Worm (Caenorhabditis elegans) whole organism, L3 larva: ENCODE data around the gene hlh-28.

Experiments used
- R02D3.7 ChIP-seq: fragments of 150-350 bp; optimal IDR thresholded peaks from 2 replicates; lab custom pipeline; 2014; ENCODE audit warnings: missing biosample characterization, missing genetic modification characterization
- ZK546.5 ChIP-seq: sonication (generic microtip); optimal IDR thresholded peaks from 2 replicates; lab custom pipeline; 2017; ENCODE audit warnings: missing biosample characterization, missing genetic modification characterization
- aly-2 ChIP-seq: fragments of 150-350 bp; optimal IDR thresholded peaks from 2 replicates; lab custom pipeline; 2014; ENCODE audit warnings: missing biosample characterization, missing genetic modification characterization
- ama-1 ChIP-seq: fragments of 150-350 bp; optimal IDR thresholded peaks from 2 replicates; lab custom pipeline; 2018
- ceh-16 ChIP-seq: sonication (generic microtip); optimal IDR thresholded peaks from 2 replicates; lab custom pipeline; 2017; ENCODE audit warnings: missing biosample characterization, missing genetic modification characterization
- ceh-28 ChIP-seq: fragments of 150-350 bp; optimal IDR thresholded peaks from 2 replicates; lab custom pipeline; 2014; ENCODE audit warnings: missing biosample characterization, missing genetic modification reagents, missing genetic modification characterization
- ceh-82 ChIP-seq: fragments of 150-350 bp; optimal IDR thresholded peaks from 2 replicates; lab custom pipeline; 2014; ENCODE audit warnings: missing biosample characterization, missing genetic modification characterization
- ceh-9 ChIP-seq: sonication (generic microtip); optimal IDR thresholded peaks from 2 replicates; lab custom pipeline; 2018; ENCODE audit warnings: missing biosample characterization, missing genetic modification characterization
- daf-12 ChIP-seq: fragments of 150-350 bp; optimal IDR thresholded peaks from 2 replicates; lab custom pipeline; 2014; ENCODE audit warnings: missing biosample characterization, missing genetic modification reagents, missing genetic modification characterization
- egl-27 ChIP-seq: sonication (generic microtip); optimal IDR thresholded peaks from 4 replicates; lab custom pipeline; 2017; ENCODE audit warnings: missing biosample characterization, missing genetic modification reagents, missing genetic modification characterization
- elt-1 ChIP-seq: fragments of 150-350 bp; optimal IDR thresholded peaks from 2 replicates; lab custom pipeline; 2014; ENCODE audit warnings: missing biosample characterization, missing genetic modification characterization
- elt-2 ChIP-seq: sonication (generic microtip); optimal IDR thresholded peaks from 2 replicates; lab custom pipeline; 2016; ENCODE audit warnings: missing genetic modification reagents, mild to moderate bottlenecking, missing genetic modification characterization, missing compliant biosample characterization
- elt-3 ChIP-seq, 3 experiments: fragments of 150-350 bp in 1 of 3; sonication (generic microtip) in 2 of 3; optimal IDR thresholded peaks; 2 replicates in 2 of 3; 4 replicates in 1 of 3; lab custom pipeline; 2014 to 2017; ENCODE audit warnings: missing biosample characterization in 3 of 3, missing genetic modification characterization in 3 of 3
- eor-1 ChIP-seq, 2 experiments: fragments of 150-350 bp; optimal IDR thresholded peaks; 2 replicates each; lab custom pipeline; 2014 to 2018; ENCODE audit warnings: missing biosample characterization in 2 of 2, missing genetic modification characterization in 2 of 2
- fkh-10 ChIP-seq: sonication (generic microtip); optimal IDR thresholded peaks from 2 replicates; lab custom pipeline; 2017; ENCODE audit warnings: missing biosample characterization, missing genetic modification reagents, missing genetic modification characterization
- fkh-2 ChIP-seq: fragments of 150-350 bp; optimal IDR thresholded peaks from 2 replicates; lab custom pipeline; 2014; ENCODE audit warnings: missing biosample characterization, missing genetic modification reagents, missing genetic modification characterization
- fos-1 ChIP-seq: fragments of 150-350 bp; optimal IDR thresholded peaks from 2 replicates; lab custom pipeline; 2014; ENCODE audit warnings: missing biosample characterization, missing genetic modification characterization
- hmg-11 ChIP-seq: sonication (generic microtip); optimal IDR thresholded peaks from 2 replicates; lab custom pipeline; 2016; ENCODE audit warnings: missing genetic modification characterization, missing compliant biosample characterization
- jun-1 ChIP-seq: fragments of 150-350 bp; optimal IDR thresholded peaks from 2 replicates; lab custom pipeline; 2014; ENCODE audit warnings: missing biosample characterization, missing genetic modification reagents, missing genetic modification characterization
- lin-15B ChIP-seq: fragments of 150-350 bp; optimal IDR thresholded peaks from 2 replicates; lab custom pipeline; 2014; ENCODE audit warnings: missing biosample characterization, missing genetic modification characterization
- lin-39 ChIP-seq: fragments of 150-350 bp; optimal IDR thresholded peaks from 2 replicates; lab custom pipeline; 2018; ENCODE audit warnings: missing biosample characterization, missing genetic modification reagents, missing genetic modification characterization
- mdl-1 ChIP-seq: fragments of 150-350 bp; optimal IDR thresholded peaks from 2 replicates; lab custom pipeline; 2014; ENCODE audit warnings: missing biosample characterization, missing genetic modification characterization
- mml-1 ChIP-seq: fragments of 150-350 bp; sonication (generic microtip); optimal IDR thresholded peaks from 3 replicates; lab custom pipeline; 2014; ENCODE audit warnings: missing biosample characterization, missing genetic modification characterization
- nhr-11 ChIP-seq: fragments of 150-350 bp; optimal IDR thresholded peaks from 2 replicates; lab custom pipeline; 2014; ENCODE audit warnings: missing biosample characterization, missing genetic modification characterization
- nhr-12 ChIP-seq: fragments of 150-350 bp; optimal IDR thresholded peaks from 2 replicates; lab custom pipeline; 2014; ENCODE audit warnings: missing biosample characterization, missing genetic modification characterization
- nhr-23 ChIP-seq: fragments of 150-350 bp; optimal IDR thresholded peaks from 2 replicates; lab custom pipeline; 2014; ENCODE audit warnings: missing biosample characterization, missing genetic modification reagents, missing genetic modification characterization
- nhr-25 ChIP-seq: sonication (generic microtip); optimal IDR thresholded peaks from 2 replicates; lab custom pipeline; 2017; ENCODE audit warnings: missing biosample characterization, missing genetic modification characterization
- nhr-28 ChIP-seq: fragments of 150-350 bp; optimal IDR thresholded peaks from 2 replicates; lab custom pipeline; 2014; ENCODE audit warnings: missing biosample characterization, missing genetic modification characterization
- nhr-43 ChIP-seq: sonication (generic microtip); optimal IDR thresholded peaks from 2 replicates; lab custom pipeline; 2016; ENCODE audit warnings: mild to moderate bottlenecking, missing genetic modification characterization, missing compliant biosample characterization; ENCODE audit not compliant: poor library complexity, severe bottlenecking
- nhr-67 ChIP-seq: fragments of 150-350 bp; optimal IDR thresholded peaks from 2 replicates; lab custom pipeline; 2014; ENCODE audit warnings: missing biosample characterization, missing genetic modification characterization
- nhr-76 ChIP-seq: fragments of 150-350 bp; sonication (generic microtip); optimal IDR thresholded peaks from 5 replicates; lab custom pipeline; 2014; ENCODE audit warnings: missing biosample characterization, missing genetic modification characterization
- pha-4 ChIP-seq: fragments of 150-350 bp; optimal IDR thresholded peaks from 2 replicates; lab custom pipeline; 2014; ENCODE audit warnings: missing biosample characterization, missing genetic modification reagents, missing genetic modification characterization
- pqm-1 ChIP-seq: fragments of 150-350 bp; optimal IDR thresholded peaks from 2 replicates; lab custom pipeline; 2017; ENCODE audit warnings: missing biosample characterization, missing genetic modification characterization, inconsistent platforms
- sea-2 ChIP-seq: fragments of 150-350 bp; sonication (generic microtip); optimal IDR thresholded peaks from 4 replicates; lab custom pipeline; 2014; ENCODE audit warnings: missing biosample characterization, missing genetic modification reagents, missing genetic modification characterization
- skn-1 ChIP-seq: fragments of 150-350 bp; optimal IDR thresholded peaks from 2 replicates; lab custom pipeline; 2014; ENCODE audit warnings: missing biosample characterization, missing genetic modification characterization
- snpc-4 ChIP-seq: fragments of 150-350 bp; optimal IDR thresholded peaks from 2 replicates; lab custom pipeline; 2014; ENCODE audit warnings: missing biosample characterization, missing genetic modification characterization
- tbx-2 ChIP-seq: sonication (generic microtip); optimal IDR thresholded peaks from 2 replicates; lab custom pipeline; 2016; ENCODE audit warnings: mild to moderate bottlenecking, missing genetic modification characterization, missing compliant biosample characterization
- unc-39 ChIP-seq: sonication (generic microtip); optimal IDR thresholded peaks from 4 replicates; lab custom pipeline; 2017; ENCODE audit warnings: missing biosample characterization, missing genetic modification characterization
- unc-62 ChIP-seq: fragments of 150-350 bp; sonication (generic microtip); optimal IDR thresholded peaks from 4 replicates; lab custom pipeline; 2014; ENCODE audit warnings: missing biosample characterization, missing genetic modification reagents, missing genetic modification characterization
- zag-1 ChIP-seq: fragments of 150-350 bp; optimal IDR thresholded peaks from 2 replicates; lab custom pipeline; 2014; ENCODE audit warnings: missing biosample characterization, missing genetic modification characterization
- ztf-11 ChIP-seq: fragments of 150-350 bp; optimal IDR thresholded peaks from 2 replicates; lab custom pipeline; 2014; ENCODE audit warnings: missing biosample characterization, missing genetic modification characterization
- ztf-4 ChIP-seq: fragments of 150-350 bp; optimal IDR thresholded peaks from 2 replicates; lab custom pipeline; 2014; ENCODE audit warnings: missing biosample characterization, missing genetic modification characterization

Gene hlh-28

DNA sequence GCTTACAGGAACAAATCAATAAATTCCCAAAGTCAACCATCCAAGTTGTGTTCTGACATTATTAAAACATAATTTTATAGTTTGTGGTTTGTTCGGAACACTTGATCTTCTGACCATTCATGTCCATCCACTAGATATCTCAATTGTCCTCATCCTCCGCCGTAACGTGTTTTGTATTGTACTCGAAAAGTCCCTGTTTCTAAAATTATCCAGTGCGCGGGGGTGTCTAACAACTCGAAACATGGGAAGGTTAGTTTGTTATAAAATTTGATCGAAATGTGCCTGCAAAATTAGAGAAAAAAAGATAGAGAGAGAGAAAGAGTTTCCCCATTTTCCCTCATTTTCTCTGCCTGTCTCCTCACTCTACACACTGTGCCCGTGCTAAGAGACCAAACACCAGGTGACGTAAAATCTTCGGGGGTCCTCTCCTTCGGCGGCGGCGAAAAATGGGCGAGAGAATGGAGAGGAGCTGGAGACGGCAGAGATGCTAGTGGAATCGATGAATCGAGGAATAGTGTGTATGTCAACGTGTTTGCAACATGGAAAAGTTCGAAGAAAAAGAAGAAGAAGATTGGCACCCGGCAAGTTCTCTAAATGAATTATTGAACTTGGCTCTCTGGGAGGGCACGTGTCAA, 45.2 kb upstream of the hlh-28 start (continued):
- TF ChIP-seq lin-15B = peak; percentile 37
- peak; percentile 70 for TF ChIP-seq hmg-11
- TF ChIP-seq ceh-28 = peak; percentile 78

DNA sequence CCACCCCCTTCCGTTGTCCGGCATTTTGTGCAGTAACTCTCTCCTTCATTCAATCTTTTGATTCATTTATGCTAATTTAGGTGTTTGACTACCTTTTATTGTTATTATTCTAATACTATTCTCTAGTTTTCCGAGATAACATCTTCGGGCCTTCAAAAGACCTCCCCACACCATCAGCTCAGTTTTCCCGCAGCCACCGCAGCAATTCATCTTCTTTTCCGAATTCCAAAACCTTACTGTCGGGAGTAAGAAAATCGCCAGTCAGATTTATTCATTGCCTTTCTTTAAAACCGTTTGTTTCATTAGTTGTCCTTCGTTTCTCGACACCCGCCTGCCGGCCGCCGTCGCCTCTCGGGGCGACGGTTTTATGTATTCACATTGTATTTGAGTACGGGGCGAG, 42.7 kb upstream of the hlh-28 start:
- TF ChIP-seq R02D3.7 = no peak

DNA sequence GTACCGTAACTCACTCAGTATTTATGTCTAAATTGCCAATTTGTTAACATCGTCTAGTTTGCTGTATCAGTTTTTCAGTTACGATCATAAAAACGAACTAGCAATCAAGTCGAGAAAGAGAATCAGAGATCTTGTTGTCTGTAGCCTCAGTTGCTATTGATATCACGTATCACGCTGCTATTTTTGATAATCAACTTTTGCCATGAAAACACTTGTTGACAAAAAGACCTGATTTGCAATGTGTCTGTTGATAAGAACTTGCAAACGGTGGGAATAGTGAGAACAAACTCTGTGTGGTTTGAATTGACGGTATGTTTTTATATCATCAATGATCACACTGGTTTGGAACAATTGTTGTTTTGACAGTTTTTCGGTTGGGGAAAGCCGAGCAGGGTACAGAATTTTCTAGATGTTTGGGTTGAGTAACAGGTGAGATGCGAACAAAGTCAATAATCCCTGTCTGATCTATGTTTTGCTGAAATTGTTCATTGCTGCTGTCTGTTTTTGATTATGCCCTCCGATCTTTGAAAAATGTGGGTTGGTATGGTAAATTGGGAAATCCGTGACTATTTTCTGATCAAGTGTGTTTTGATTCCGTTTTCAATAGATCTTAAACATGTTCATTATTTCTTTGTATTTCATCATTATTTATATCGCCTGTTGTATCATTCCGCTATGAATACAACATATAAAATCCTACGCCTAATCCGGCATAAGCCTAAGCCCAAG, 41.6 kb upstream of the hlh-28 start:
- no peak for TF ChIP-seq unc-39 (tag; lab: Kevin White, UChicago)
- TF ChIP-seq elt-2 (tag; lab: Kevin White, UChicago) = peak; percentile 80
- no peak for TF ChIP-seq daf-12 (tag; lab: Kevin White, UChicago)
- TF ChIP-seq nhr-12 (tag; lab: Kevin White, UChicago) = no peak
- TF ChIP-seq hmg-11 = no peak
- no peak for TF ChIP-seq sea-2
- TF ChIP-seq mdl-1 = no peak
- no peak for TF ChIP-seq ZK546.5
- peak; percentile 54 for TF ChIP-seq pqm-1
- TF ChIP-seq zag-1 (tag; lab: Kevin White, UChicago) = no peak
- no peak for TF ChIP-seq R02D3.7
- no peak for TF ChIP-seq nhr-28 (tag; lab: Kevin White, UChicago)
- TF ChIP-seq jun-1 = no peak
- peak; percentile 60 for TF ChIP-seq pha-4
- TF ChIP-seq snpc-4 = no peak
- no peak for TF ChIP-seq egl-27
- no peak for TF ChIP-seq nhr-67 (tag; lab: Kevin White, UChicago)
- no peak for TF ChIP-seq ztf-11 (tag; lab: Kevin White, UChicago)
- TF ChIP-seq nhr-11 = no peak

DNA sequence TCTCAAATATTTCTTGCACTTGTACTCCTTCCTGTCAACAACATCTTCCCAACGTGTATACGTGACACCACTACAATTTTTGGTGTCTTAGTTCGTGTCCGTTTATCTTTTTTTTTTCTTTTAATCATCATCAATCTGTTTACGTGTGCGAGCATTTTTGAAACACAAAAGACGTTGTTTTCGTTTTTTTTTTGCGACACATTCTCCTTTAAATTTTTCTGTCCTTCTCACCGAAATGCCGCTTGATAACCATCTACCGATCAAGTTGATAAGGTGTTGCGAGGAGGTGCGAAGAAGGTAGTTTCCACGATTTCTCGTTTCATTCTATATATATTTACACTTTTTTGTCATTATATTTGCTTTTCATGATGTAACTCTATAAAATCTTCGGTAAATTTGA, 40.3 kb upstream of the hlh-28 start:
- TF ChIP-seq elt-2 (tag; lab: Kevin White, UChicago) (peak; percentile 35), zag-1 (tag; lab: Kevin White, UChicago) (no peak), skn-1 (tag; lab: Kevin White, UChicago) (no peak), pqm-1 (peak; percentile 35), elt-1 (tag; lab: Kevin White, UChicago) (peak; percentile 88)
- TF ChIP-seq, all 47 proteins: peak for 3

DNA sequence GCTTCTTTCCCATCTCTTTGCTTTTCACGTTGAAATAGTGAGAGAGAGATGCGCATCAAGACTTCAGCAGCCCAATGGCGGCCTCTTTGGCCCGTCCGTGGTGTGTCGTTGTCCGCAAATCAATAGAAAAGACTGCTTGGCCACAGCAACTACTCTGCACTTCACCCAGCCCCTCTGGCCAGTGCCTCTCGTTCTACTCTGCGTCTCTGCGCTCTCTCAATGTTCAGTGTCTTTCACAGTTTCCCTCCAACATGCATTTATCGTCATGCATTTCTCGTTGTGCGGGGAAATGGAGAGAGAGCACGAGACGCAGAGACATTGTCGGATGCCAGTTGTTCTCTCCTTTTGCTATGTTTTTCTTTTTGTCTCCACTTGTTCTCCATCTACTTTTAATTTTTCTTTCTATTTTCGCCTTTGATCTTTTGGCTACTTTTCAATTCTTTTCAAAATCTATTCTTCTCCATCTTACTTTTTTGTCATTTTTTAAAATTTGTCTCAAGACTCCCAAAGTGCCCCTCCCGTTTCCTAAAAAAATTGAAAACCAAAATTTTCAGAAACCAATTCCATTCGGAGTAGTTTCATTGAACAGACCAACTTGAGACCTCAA, 37.2 kb upstream of the hlh-28 start, which contains the start of gene nhr-1:
TSS of gene nhr-1 (plus strand) at position 557 of the 607 bp plus-strand sequence.
- peak; percentile 76 for TF ChIP-seq nhr-43 (tag; lab: Kevin White, UChicago)
- TF ChIP-seq unc-62 (GFP tag; lab: Kevin White, UChicago) = peak; percentile 75
- peak; percentile 84 for TF ChIP-seq fkh-10 (GFP tag; lab: Kevin White, UChicago)
- TF ChIP-seq elt-1 (tag; lab: Kevin White, UChicago) = peak; percentile 61
- TF ChIP-seq lin-39 (tag; lab: Kevin White, UChicago) = peak; percentile 92
- TF ChIP-seq ceh-28 = peak; percentile 86
- peak; percentile 90 for TF ChIP-seq mdl-1
- peak; percentile 32 for TF ChIP-seq pqm-1
- TF ChIP-seq elt-2 (tag; lab: Kevin White, UChicago) = peak; percentile 63
- no peak for TF ChIP-seq jun-1
- TF ChIP-seq fkh-2 (tag; lab: Kevin White, UChicago) = no peak
- no peak for TF ChIP-seq aly-2 (tag; lab: Kevin White, UChicago)
- no peak for TF ChIP-seq ceh-16 (tag; lab: Kevin White, UChicago)
- peak; percentile 45 for TF ChIP-seq R02D3.7
- no peak for TF ChIP-seq elt-3 (tag; optimal IDR thresholded peaks at IDR 0.05; lab: Kevin White, UChicago)
- peak; percentile 84 for TF ChIP-seq sea-2
- TF ChIP-seq ama-1 (lab: Kevin White, UChicago) = peak; percentile 37
- TF ChIP-seq ceh-9 (tag; lab: Kevin White, UChicago) = no peak
- no peak for TF ChIP-seq daf-12 (tag; lab: Kevin White, UChicago)
- TF ChIP-seq fos-1 = peak; percentile 47
- no peak for TF ChIP-seq nhr-76 (tag; lab: Kevin White, UChicago)
- peak; percentile 35 for TF ChIP-seq lin-15B
- peak; percentile 82 for TF ChIP-seq nhr-23 (tag; lab: Kevin White, UChicago)
- TF ChIP-seq hmg-11 = peak; percentile 95
- no peak for TF ChIP-seq eor-1 (tag; optimal IDR thresholded peaks at IDR 0.05; lab: Kevin White, UChicago)
- TF ChIP-seq mml-1 (tag; lab: Kevin White, UChicago) = no peak
- TF ChIP-seq pha-4 = peak; percentile 73
- no peak for TF ChIP-seq nhr-12 (tag; lab: Kevin White, UChicago)
- TF ChIP-seq tbx-2 (tag; lab: Kevin White, UChicago) = peak; percentile 58
- no peak for TF ChIP-seq nhr-28 (tag; lab: Kevin White, UChicago)
- peak; percentile 15 for TF ChIP-seq ceh-82 (tag; lab: Kevin White, UChicago)
- peak; percentile 49 for TF ChIP-seq zag-1 (tag; lab: Kevin White, UChicago)
- peak; percentile 75 for TF ChIP-seq skn-1 (tag; lab: Kevin White, UChicago)
- TF ChIP-seq ZK546.5 = no peak
- TF ChIP-seq ztf-4 (tag; lab: Kevin White, UChicago) = peak; percentile 58
- TF ChIP-seq nhr-25 (tag; lab: Kevin White, UChicago) = peak; percentile 87
